Worm (Caenorhabditis elegans) whole organism, L4 larva: Measurements from ENCODE around the gene ugt-64.

Source experiments
- ama-1 ChIP-seq: fragments of 150-350 bp; optimal IDR thresholded peaks from 2 replicates; lab custom pipeline; 2014; ENCODE audit warnings: inconsistent platforms, mixed read lengths
- ceh-82 ChIP-seq: sonication (generic microtip); optimal IDR thresholded peaks from 2 replicates; lab custom pipeline; 2017; ENCODE audit warnings: missing biosample characterization, missing genetic modification characterization
- dve-1 ChIP-seq: sonication (generic microtip); optimal IDR thresholded peaks from 2 replicates; lab custom pipeline; 2017; ENCODE audit warnings: antibody characterized with exemption, mild to moderate bottlenecking, missing genetic modification characterization, missing compliant biosample characterization; ENCODE audit not compliant: insufficient read depth
- lin-15B ChIP-seq: fragments of 150-350 bp; sonication (generic microtip); optimal IDR thresholded peaks from 3 replicates; lab custom pipeline; 2014; ENCODE audit warnings: missing biosample characterization, missing genetic modification characterization
- mdl-1 ChIP-seq, 2 experiments: fragments of 150-350 bp in 1 of 2; sonication (generic microtip) in 1 of 2; optimal IDR thresholded peaks; 2 replicates each; lab custom pipeline; 2014 to 2017; ENCODE audit warnings: missing biosample characterization in 2 of 2, missing genetic modification characterization in 2 of 2
- unc-62 ChIP-seq, 3 experiments: fragments of 150-350 bp in 1 of 3; sonication (generic microtip); optimal IDR thresholded peaks in 2 of 3; peaks in 1 of 3; 1 replicate in 1 of 3; 2 replicates in 2 of 3; lab custom pipeline; 2014 to 2017; ENCODE audit warnings: missing biosample characterization in 3 of 3, missing genetic modification characterization in 3 of 3, missing genetic modification reagents in 3 of 3, missing genotype in 1 of 3

- TF ChIP-seq unc-62 (GFP tag; optimal IDR thresholded peaks at IDR 0.05 in 1 of 2; lab: Kevin White, UChicago) = no peak
- no peak for TF ChIP-seq unc-62 (tag; optimal IDR thresholded peaks at IDR 0.05; lab: Kevin White, UChicago)
- TF ChIP-seq ceh-82 = no peak
- TF ChIP-seq mdl-1 (tag; optimal IDR thresholded peaks at IDR 0.05; lab: Kevin White, UChicago) = no peak
- no peak for TF ChIP-seq lin-15B
- no peak for TF ChIP-seq ama-1 (lab: Kevin White, UChicago)
- no peak for TF ChIP-seq dve-1 (tag; lab: Kevin White, UChicago)
Observed at ce11 chrV:3484702-3485101, 21.4 kb downstream of the ugt-64 start, which contains the start of gene srbc-33.
